Fruit fly (Drosophila melanogaster) whole organism, embryonic: ENCODE results near the gene CG1640.

Source experiments
- BEAF-32 ChIP-seq: fragments of 200-800 bp; sonication (Bioruptor generic); optimal IDR thresholded peaks from 3 replicates; lab custom pipeline; 2017; ENCODE audit warnings: missing biosample characterization, missing genetic modification characterization, mild to moderate bottlenecking, moderate library complexity, missing genetic modification reagents
- Bdp1 ChIP-seq: fragments of 200-800 bp; sonication (Bioruptor generic); optimal IDR thresholded peaks from 3 replicates; lab custom pipeline; 2016; ENCODE audit warnings: missing biosample characterization, missing genetic modification characterization
- Blimp-1 ChIP-seq: fragments of 200-800 bp; sonication (Bioruptor generic); optimal IDR thresholded peaks from 3 replicates; lab custom pipeline; 2018; ENCODE audit warnings: missing biosample characterization, missing genetic modification characterization, mild to moderate bottlenecking, moderate library complexity, missing genetic modification reagents
- BtbVII ChIP-seq: fragments of 200-800 bp; sonication (Bioruptor generic); optimal IDR thresholded peaks from 3 replicates; lab custom pipeline; 2017; ENCODE audit warnings: missing biosample characterization, mild to moderate bottlenecking, missing genetic modification characterization
- CG1024 ChIP-seq: fragments of 200-800 bp; sonication (Bioruptor generic); IDR thresholded peaks from 2 replicates; pipeline ENCODE4 v1.3.6; 2022; ENCODE audit warnings: missing biosample characterization, missing genetic modification characterization
- CG10959 ChIP-seq: fragments of 200-800 bp; sonication (Bioruptor generic); IDR thresholded peaks from 2 replicates; pipeline ENCODE4 v1.3.6; 2022; ENCODE audit warnings: missing biosample characterization, missing genetic modification characterization
- CG11085 ChIP-seq: fragments of 200-800 bp; sonication (Bioruptor generic); IDR thresholded peaks from 2 replicates; pipeline ENCODE4 v1.3.6; 2022; ENCODE audit warnings: missing biosample characterization, missing genetic modification characterization
- CG12219 ChIP-seq: fragments of 200-800 bp; sonication (Bioruptor generic); optimal IDR thresholded peaks from 3 replicates; lab custom pipeline; 2018; ENCODE audit warnings: missing biosample characterization, mild to moderate bottlenecking, missing genetic modification characterization
- CG12942 ChIP-seq: fragments of 200-800 bp; sonication (Bioruptor generic); optimal IDR thresholded peaks from 3 replicates; lab custom pipeline; 2016; ENCODE audit warnings: missing biosample characterization, missing genetic modification characterization
- CG14050 ChIP-seq: fragments of 200-800 bp; sonication (Bioruptor generic); IDR thresholded peaks from 3 replicates; pipeline ENCODE4 v1.3.6; 2022; ENCODE audit warnings: missing biosample characterization, missing genetic modification characterization
- CG15011 ChIP-seq: fragments of 200-800 bp; sonication (Bioruptor generic); optimal IDR thresholded peaks from 3 replicates; lab custom pipeline; 2018; ENCODE audit warnings: missing biosample characterization, mild to moderate bottlenecking, missing genetic modification characterization
- CG15514 ChIP-seq: fragments of 200-800 bp; sonication (Bioruptor generic); optimal IDR thresholded peaks from 3 replicates; lab custom pipeline; 2017; ENCODE audit warnings: missing biosample characterization, missing genetic modification characterization, mild to moderate bottlenecking, moderate library complexity, missing genetic modification reagents
- CG33213 ChIP-seq: fragments of 200-800 bp; sonication (Bioruptor generic); optimal IDR thresholded peaks from 3 replicates; lab custom pipeline; 2016; ENCODE audit warnings: missing biosample characterization, missing genetic modification characterization
- CG3847 ChIP-seq: fragments of 200-800 bp; sonication (Bioruptor generic); IDR thresholded peaks from 2 replicates; pipeline ENCODE4 v1.3.6; 2022; ENCODE audit warnings: missing biosample characterization, missing genetic modification characterization
- CG6765 ChIP-seq: fragments of 200-800 bp; sonication (Bioruptor generic); optimal IDR thresholded peaks from 3 replicates; lab custom pipeline; 2017; ENCODE audit warnings: missing biosample characterization, mild to moderate bottlenecking, missing genetic modification characterization
- CG7357 ChIP-seq: fragments of 200-800 bp; sonication (Bioruptor generic); IDR thresholded peaks from 3 replicates; pipeline ENCODE4 v1.3.6; 2022; ENCODE audit warnings: missing biosample characterization, missing genetic modification characterization
- CoRest ChIP-seq: fragments of 200-800 bp; sonication (Bioruptor generic); optimal IDR thresholded peaks from 3 replicates; lab custom pipeline; 2018; ENCODE audit warnings: missing biosample characterization, mild to moderate bottlenecking, missing genetic modification characterization, moderate library complexity
- Dref ChIP-seq: fragments of 200-800 bp; sonication (Bioruptor generic); IDR thresholded peaks from 2 replicates; pipeline ENCODE4 v1.3.6; 2022; ENCODE audit warnings: missing biosample characterization, missing genetic modification characterization
- Drgx ChIP-seq: fragments of 200-800 bp; sonication (Bioruptor generic); IDR thresholded peaks from 2 replicates; pipeline ENCODE4 v1.3.6; 2022; ENCODE audit warnings: missing biosample characterization, missing genetic modification characterization
- Fer1 ChIP-seq: fragments of 200-800 bp; sonication (Bioruptor generic); optimal IDR thresholded peaks from 2 replicates; lab custom pipeline; 2017; ENCODE audit warnings: missing biosample characterization, mild to moderate bottlenecking, missing genetic modification characterization
- HLH4C ChIP-seq: fragments of 200-800 bp; sonication (Bioruptor generic); IDR thresholded peaks from 3 replicates; pipeline ENCODE4 v1.3.6; 2022; ENCODE audit warnings: missing biosample characterization, missing genetic modification characterization; ENCODE audit not compliant: partially characterized antibody
- Hr78 ChIP-seq, 2 experiments: fragments of 200-800 bp in 1 of 2; fragments of >200 bp in 1 of 2; sonication (Bioruptor generic) in 1 of 2; optimal IDR thresholded peaks; 2 replicates each; lab custom pipeline; 2017 to 2019; ENCODE audit warnings: missing biosample characterization in 2 of 2, missing genetic modification characterization in 2 of 2, mild to moderate bottlenecking in 1 of 2, moderate library complexity in 1 of 2
- Jarid2 ChIP-seq: fragments of 200-800 bp; sonication (Bioruptor generic); optimal IDR thresholded peaks from 3 replicates; lab custom pipeline; 2017; ENCODE audit warnings: mild to moderate bottlenecking, missing biosample characterization, missing genetic modification reagents, missing genetic modification characterization
- Ravus ChIP-seq: fragments of 200-800 bp; sonication (Bioruptor generic); IDR thresholded peaks from 2 replicates; pipeline ENCODE4 v1.3.6; 2022; ENCODE audit warnings: missing biosample characterization, missing genetic modification characterization
- aop ChIP-seq: fragments of 200-800 bp; sonication (Bioruptor generic); IDR thresholded peaks from 2 replicates; pipeline ENCODE4 v1.3.6; 2022; ENCODE audit warnings: missing biosample characterization, missing genetic modification characterization
- ase ChIP-seq: fragments of 200-800 bp; sonication (Bioruptor generic); IDR thresholded peaks from 3 replicates; pipeline ENCODE4 v1.3.6; 2022; ENCODE audit warnings: missing biosample characterization, missing genetic modification characterization
- br ChIP-seq: fragments of >200 bp; optimal IDR thresholded peaks from 2 replicates; lab custom pipeline; 2017
- btn ChIP-seq: fragments of 200-800 bp; sonication (Bioruptor generic); optimal IDR thresholded peaks from 2 replicates; lab custom pipeline; 2016; ENCODE audit warnings: missing biosample characterization, missing genetic modification characterization
- cg ChIP-seq: fragments of 200-800 bp; sonication (Bioruptor generic); optimal IDR thresholded peaks from 3 replicates; lab custom pipeline; 2019; ENCODE audit warnings: missing biosample characterization, mild to moderate bottlenecking, missing genetic modification characterization, moderate library complexity
- chinmo ChIP-seq: fragments of 200-800 bp; sonication (Bioruptor generic); IDR thresholded peaks from 4 replicates; pipeline ENCODE4 v1.3.6; 2022; ENCODE audit warnings: missing biosample characterization, missing genetic modification characterization; ENCODE audit not compliant: partially characterized antibody
- dmrt99B ChIP-seq: fragments of 200-800 bp; sonication (Bioruptor generic); optimal IDR thresholded peaks from 2 replicates; lab custom pipeline; 2018; ENCODE audit warnings: missing biosample characterization, mild to moderate bottlenecking, missing genetic modification characterization, moderate library complexity
- fu2 ChIP-seq: fragments of 200-800 bp; sonication (Bioruptor generic); optimal IDR thresholded peaks from 2 replicates; lab custom pipeline; 2016; ENCODE audit warnings: missing biosample characterization, missing genetic modification characterization
- gfzf ChIP-seq: fragments of 200-800 bp; sonication (Bioruptor generic); optimal IDR thresholded peaks from 2 replicates; lab custom pipeline; 2016; ENCODE audit warnings: missing biosample characterization, mild to moderate bottlenecking, missing genetic modification characterization, moderate library complexity
- her ChIP-seq: fragments of 200-800 bp; sonication (Bioruptor generic); optimal IDR thresholded peaks from 2 replicates; lab custom pipeline; 2016; ENCODE audit warnings: missing biosample characterization, missing genetic modification characterization
- ind ChIP-seq: fragments of 200-800 bp; sonication (Bioruptor generic); optimal IDR thresholded peaks from 3 replicates; lab custom pipeline; 2016; ENCODE audit warnings: missing biosample characterization, missing genetic modification characterization
- ken ChIP-seq: fragments of 200-800 bp; sonication (Bioruptor generic); IDR thresholded peaks from 3 replicates; pipeline ENCODE4 v1.3.6; 2022; ENCODE audit warnings: missing biosample characterization, missing genetic modification characterization
- lilli ChIP-seq: fragments of 200-800 bp; sonication (Bioruptor generic); optimal IDR thresholded peaks from 3 replicates; lab custom pipeline; 2016; ENCODE audit warnings: missing biosample characterization, missing genetic modification characterization
- nom ChIP-seq: fragments of 200-800 bp; sonication (Bioruptor generic); optimal IDR thresholded peaks from 2 replicates; lab custom pipeline; 2017; ENCODE audit warnings: missing biosample characterization, missing genetic modification characterization, mild to moderate bottlenecking, moderate library complexity, missing genetic modification reagents
- org-1 ChIP-seq: fragments of 200-800 bp; sonication (Bioruptor generic); optimal IDR thresholded peaks from 2 replicates; lab custom pipeline; 2017; ENCODE audit warnings: missing biosample characterization, missing genetic modification characterization
- prd ChIP-seq, 3 experiments: fragments of >200 bp in 2 of 3; fragments of 200-800 bp in 1 of 3; sonication (Bioruptor generic) in 1 of 3; optimal IDR thresholded peaks in 2 of 3; IDR thresholded peaks in 1 of 3; 2 replicates in 2 of 3; 3 replicates in 1 of 3; pipeline versions ENCODE4 v1.3.6 to Lab custom; 2017 to 2022; ENCODE audit warnings: missing biosample characterization in 1 of 3, missing genetic modification characterization in 1 of 3
- ranshi ChIP-seq: fragments of 200-800 bp; sonication (Bioruptor generic); IDR thresholded peaks from 2 replicates; pipeline ENCODE4 v1.3.6; 2022; ENCODE audit warnings: missing biosample characterization, missing genetic modification characterization
- scrt ChIP-seq: fragments of 200-800 bp; sonication (Bioruptor generic); optimal IDR thresholded peaks from 2 replicates; lab custom pipeline; 2018; ENCODE audit warnings: missing biosample characterization, mild to moderate bottlenecking, missing genetic modification characterization, moderate library complexity
- sd ChIP-seq: fragments of 200-800 bp; sonication (Bioruptor generic); optimal IDR thresholded peaks from 3 replicates; lab custom pipeline; 2018; ENCODE audit warnings: missing biosample characterization, mild to moderate bottlenecking, missing genetic modification characterization, moderate library complexity
- shn ChIP-seq: fragments of 200-800 bp; sonication (Bioruptor generic); optimal IDR thresholded peaks from 3 replicates; lab custom pipeline; 2016; ENCODE audit warnings: missing biosample characterization, missing genetic modification characterization
- ttk ChIP-seq: fragments of 200-800 bp; sonication (Bioruptor generic); IDR thresholded peaks from 2 replicates; pipeline ENCODE4 v2.1.2; 2022; ENCODE audit warnings: missing biosample characterization, missing genetic modification characterization
- twi ChIP-seq: fragments of 200-800 bp; optimal IDR thresholded peaks from 2 replicates; lab custom pipeline; 2019; ENCODE audit warnings: missing biosample characterization, mild to moderate bottlenecking, missing genetic modification characterization, moderate library complexity
- unpg ChIP-seq: fragments of 200-800 bp; sonication (Bioruptor generic); optimal IDR thresholded peaks from 3 replicates; lab custom pipeline; 2018; ENCODE audit warnings: missing biosample characterization, mild to moderate bottlenecking, missing genetic modification characterization, moderate library complexity
- wek ChIP-seq: fragments of 200-800 bp; sonication (Bioruptor generic); optimal IDR thresholded peaks from 3 replicates; lab custom pipeline; 2018; ENCODE audit warnings: missing biosample characterization, mild to moderate bottlenecking, missing genetic modification characterization, moderate library complexity
- zen2 ChIP-seq: fragments of 200-800 bp; sonication (Bioruptor generic); IDR thresholded peaks from 3 replicates; pipeline ENCODE4 v1.3.6; 2022; ENCODE audit warnings: missing biosample characterization, missing genetic modification characterization; ENCODE audit not compliant: partially characterized antibody

The CG1640 gene

DNA sequence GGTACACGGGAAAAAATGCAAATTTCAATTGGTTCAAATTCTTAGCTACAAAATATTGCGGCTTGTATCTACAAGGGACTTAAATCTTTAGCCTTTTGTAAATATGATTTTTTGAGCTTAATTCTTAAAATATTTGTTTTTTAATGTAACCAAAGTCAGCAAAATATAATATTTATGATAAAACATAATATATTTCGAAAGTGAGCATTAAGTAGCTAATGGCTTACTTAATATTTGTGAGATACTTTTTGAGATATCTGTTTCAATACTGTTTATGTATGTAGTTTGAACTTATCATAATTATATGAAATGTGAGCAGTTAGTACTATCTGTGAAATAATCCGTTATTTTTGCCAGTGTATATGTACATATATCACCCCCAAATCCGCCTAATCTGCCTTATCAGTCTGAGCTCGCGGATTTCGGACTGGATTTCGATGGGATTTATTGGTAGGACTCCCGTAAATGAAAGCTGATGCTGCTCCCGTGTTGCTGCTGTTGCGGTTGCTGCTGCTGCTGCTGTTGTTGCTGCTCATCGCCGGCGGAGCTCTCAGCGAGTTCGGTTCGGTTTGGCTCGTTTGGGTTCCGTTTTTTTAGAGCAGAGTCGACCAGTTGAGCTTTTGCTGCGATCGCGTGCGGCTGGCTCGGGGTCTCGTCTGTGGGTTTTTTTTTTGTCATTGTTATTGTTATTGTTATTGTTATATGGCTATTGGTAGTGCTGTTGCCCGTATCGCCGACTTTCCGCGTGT, 49.5 kb upstream of the CG1640 start (continued):
- peak; percentile 22 for TF ChIP-seq Jarid2 (GFP tag; lab: Kevin White, UChicago)
- TF ChIP-seq CG7357 (GFP tag; lab: Robert Waterston, UW): no peak
- TF ChIP-seq ranshi (GFP tag; lab: Robert Waterston, UW): no peak
- no peak for TF ChIP-seq cg
- peak; percentile 25 for TF ChIP-seq org-1 (GFP tag; lab: Kevin White, UChicago)
- peak; percentile 19 for TF ChIP-seq Fer1 (GFP tag; lab: Kevin White, UChicago)
- TF ChIP-seq CG33213 (GFP tag; lab: Kevin White, UChicago): no peak
- no peak for TF ChIP-seq ttk (GFP tag; lab: Robert Waterston, UW)
- no peak for TF ChIP-seq Bdp1 (GFP tag; lab: Kevin White, UChicago)
- TF ChIP-seq CG12219 (GFP tag; lab: Kevin White, UChicago): no peak
- no peak for TF ChIP-seq CG10959 (GFP tag; lab: Robert Waterston, UW)
- TF ChIP-seq btn (GFP tag; lab: Kevin White, UChicago): no peak
- TF ChIP-seq shn (GFP tag; lab: Kevin White, UChicago): no peak
- no peak for TF ChIP-seq prd (optimal IDR thresholded peaks at IDR 0.05; lab: Kevin White, UChicago)
- peak; percentile 49; the same call in 2 of the 3 replicates for TF ChIP-seq prd (GFP tag; IDR thresholded peaks at IDR 0.05; lab: Robert Waterston, UW)
- no peak for TF ChIP-seq Hr78 (GFP tag; optimal IDR thresholded peaks at IDR 0.05; lab: Kevin White, UChicago)
- no peak for TF ChIP-seq CG11085
- TF ChIP-seq unpg (GFP tag; lab: Kevin White, UChicago): peak; percentile 25
- no peak for TF ChIP-seq CG1024 (GFP tag; lab: Robert Waterston, UW)
- no peak for TF ChIP-seq BEAF-32 (GFP tag; lab: Kevin White, UChicago)
- peak; percentile 2 for TF ChIP-seq CG6765 (GFP tag; lab: Kevin White, UChicago)
- TF ChIP-seq dmrt99B (tag; lab: Kevin White, UChicago): peak; percentile 56
- no peak for TF ChIP-seq twi (tag; lab: Kevin White, UChicago)
- no peak for TF ChIP-seq her (GFP tag; lab: Kevin White, UChicago)
- TF ChIP-seq CG12942 (GFP tag; lab: Kevin White, UChicago): no peak
- TF ChIP-seq Ravus (GFP tag; lab: Robert Waterston, UW): no peak
- TF ChIP-seq Blimp-1 (GFP tag; lab: Kevin White, UChicago): no peak
- TF ChIP-seq nom (GFP tag; lab: Kevin White, UChicago): peak; percentile 35
- no peak for TF ChIP-seq HLH4C
- no peak for TF ChIP-seq Drgx (GFP tag; lab: Robert Waterston, UW)
- TF ChIP-seq chinmo (GFP tag; lab: Robert Waterston, UW): 0 out of 4 replicates have a peak, but pooled peaks have one; percentile 70
- TF ChIP-seq wek (GFP tag; lab: Kevin White, UChicago): no peak
- TF ChIP-seq CoRest (tag; lab: Kevin White, UChicago): peak; percentile 66
- TF ChIP-seq zen2 (GFP tag; lab: Robert Waterston, UW): no peak
- TF ChIP-seq sd (tag; lab: Kevin White, UChicago): no peak
- TF ChIP-seq CG15011: peak; percentile 15
- no peak for TF ChIP-seq CG14050 (GFP tag; lab: Robert Waterston, UW)
- TF ChIP-seq CG15514 (GFP tag; lab: Kevin White, UChicago): no peak
- peak; percentile 54 for TF ChIP-seq BtbVII
- no peak for TF ChIP-seq gfzf (GFP tag; lab: Kevin White, UChicago)
- TF ChIP-seq Dref (GFP tag; lab: Robert Waterston, UW): no peak
- no peak for TF ChIP-seq ken
- TF ChIP-seq CG3847: no peak
- no peak for TF ChIP-seq br (lab: Kevin White, UChicago)
- no peak for TF ChIP-seq aop (GFP tag; lab: Robert Waterston, UW)
- peak; percentile 37 for TF ChIP-seq ind (GFP tag; lab: Kevin White, UChicago)
- TF ChIP-seq scrt: no peak
- TF ChIP-seq ase (GFP tag; lab: Robert Waterston, UW): no peak
- no peak for TF ChIP-seq fu2 (GFP tag; lab: Kevin White, UChicago)
- TF ChIP-seq lilli (GFP tag; lab: Kevin White, UChicago): no peak
